Fruit fly (Drosophila melanogaster): ENCODE measurements around the gene olf413.

olf413 gene

DNA sequence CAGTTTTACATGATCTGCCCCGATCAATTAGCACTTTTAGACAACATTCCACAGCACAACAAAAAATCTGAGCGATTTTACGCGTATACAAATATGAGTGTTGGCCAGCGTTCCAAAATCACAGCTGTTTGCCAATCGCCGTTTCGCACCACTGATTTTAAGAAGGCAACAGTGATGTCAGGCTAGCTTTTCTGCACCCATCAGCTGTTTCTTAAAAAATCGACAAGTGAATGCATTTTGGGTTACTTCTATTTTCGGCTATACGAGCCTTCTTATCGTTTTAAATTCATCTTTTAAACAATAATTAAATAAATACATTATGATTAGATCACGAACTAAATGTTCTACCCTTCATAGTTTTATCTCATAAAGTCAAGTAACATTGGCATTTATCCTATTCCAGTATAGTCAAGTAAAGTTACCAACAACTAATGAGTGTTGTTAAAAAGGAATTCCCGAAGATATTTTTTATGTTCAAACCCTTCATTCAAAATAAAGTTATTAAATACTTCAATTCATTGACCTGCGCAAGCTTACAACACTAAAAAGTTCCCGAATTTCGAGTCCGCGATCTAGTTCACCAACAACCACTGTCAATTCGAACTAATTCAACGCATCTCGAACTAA lies 127.0 kb downstream of the olf413 start, which contains the start of the genes Rich and Ddx1 (continued):
- TF ChIP-seq vvl (GFP tag; IDR thresholded peaks at IDR 0.05) (no peak; the same call in 1 of the 2 replicates), tx (GFP tag; optimal IDR thresholded peaks at IDR 0.05) (no peak), CG34224 (GFP tag; IDR thresholded peaks at IDR 0.05; ENCODE audit: partially characterized antibody) (no peak), CG3995 (GFP tag; optimal IDR thresholded peaks at IDR 0.05) (peak; percentile 45), Ets97D (GFP tag; optimal IDR thresholded peaks at IDR 0.05) (peak; percentile 19), eyg (GFP tag; optimal IDR thresholded peaks at IDR 0.05) (no peak), Sox100B (GFP tag; optimal IDR thresholded peaks at IDR 0.05) (no peak), Tbp (GFP tag; optimal IDR thresholded peaks at IDR 0.05) (peak; percentile 12), dimm (GFP tag; IDR thresholded peaks at IDR 0.05) (no peak), salm (tag; optimal IDR thresholded peaks at IDR 0.05) (no peak), CG12942 (GFP tag; optimal IDR thresholded peaks at IDR 0.05) (peak; percentile 54), Hmr (GFP tag; optimal IDR thresholded peaks at IDR 0.05) (peak; percentile 49), ind (GFP tag; optimal IDR thresholded peaks at IDR 0.05) (peak; percentile 49), B-H1 (GFP tag; IDR thresholded peaks at IDR 0.05) (no peak), Doc3 (GFP tag; IDR thresholded peaks at IDR 0.05; ENCODE audit: partially characterized antibody) (no peak), HmgZ (tag; optimal IDR thresholded peaks at IDR 0.05) (peak; percentile 65), gsb (GFP tag; IDR thresholded peaks at IDR 0.05) (no peak), mirr (GFP tag; optimal IDR thresholded peaks at IDR 0.05) (no peak), CG17612 (GFP tag; IDR thresholded peaks at IDR 0.05) (no peak), CG3407 (GFP tag; optimal IDR thresholded peaks at IDR 0.05) (no peak), aop (GFP tag; IDR thresholded peaks at IDR 0.05) (no peak), CG1602 (GFP tag; optimal IDR thresholded peaks at IDR 0.05) (peak; percentile 46), dpn (GFP tag; optimal IDR thresholded peaks at IDR 0.05) (peak; percentile 43 to 52), fru (optimal IDR thresholded peaks at IDR 0.05) (no peak), CG18599 (GFP tag; optimal IDR thresholded peaks at IDR 0.05) (peak; percentile 36), CG10462 (GFP tag; optimal IDR thresholded peaks at IDR 0.05) (peak; percentile 33), Bdp1 (GFP tag; optimal IDR thresholded peaks at IDR 0.05) (no peak), sens-2 (GFP tag; IDR thresholded peaks at IDR 0.05) (peak; percentile 55; the same call in 1 of the 2 replicates), CG11504 (tag; optimal IDR thresholded peaks at IDR 0.05) (no peak), Rx (GFP tag; IDR thresholded peaks at IDR 0.05) (no peak), chn (GFP tag; optimal IDR thresholded peaks at IDR 0.05) (peak; percentile 38), ato (GFP tag; IDR thresholded peaks at IDR 0.05; ENCODE audit: partially characterized antibody) (no peak), NC2α (GFP tag; optimal IDR thresholded peaks at IDR 0.05) (no peak), CG5245 (GFP tag; optimal IDR thresholded peaks at IDR 0.05) (no peak), CG12071 (GFP tag; optimal IDR thresholded peaks at IDR 0.05) (no peak), Mes4 (GFP tag; optimal IDR thresholded peaks at IDR 0.05) (no peak), CG12744 (GFP tag; optimal IDR thresholded peaks at IDR 0.05) (no peak), CG10209 (GFP tag; optimal IDR thresholded peaks at IDR 0.05) (peak; percentile 54), org-1 (GFP tag; optimal IDR thresholded peaks at IDR 0.05) (no peak), CG8388 (GFP tag; optimal IDR thresholded peaks at IDR 0.05) (no peak), ash1 (GFP tag; optimal IDR thresholded peaks at IDR 0.05) (no peak), kni (GFP tag; optimal IDR thresholded peaks at IDR 0.05) (peak; percentile 90), ranshi (GFP tag; IDR thresholded peaks at IDR 0.05) (no peak; the same call in 1 of the 2 replicates), CG1529 (GFP tag; optimal IDR thresholded peaks at IDR 0.05) (peak; percentile 42), Elba2 (GFP tag; optimal IDR thresholded peaks at IDR 0.05) (no peak), CG9727 (GFP tag; optimal IDR thresholded peaks at IDR 0.05) (peak; percentile 41), Camta (GFP tag; optimal IDR thresholded peaks at IDR 0.05) (peak; percentile 13), Dip3 (GFP tag; optimal IDR thresholded peaks at IDR 0.05) (peak; percentile 8), CG15011 (GFP tag; optimal IDR thresholded peaks at IDR 0.05) (no peak), CG14441 (GFP tag; IDR thresholded peaks at IDR 0.05) (no peak), CoRest (tag; optimal IDR thresholded peaks at IDR 0.05) (peak; percentile 73), Hr3 (GFP tag; optimal IDR thresholded peaks at IDR 0.05) (peak; percentile 69)
